Fruit fly (Drosophila melanogaster): ENCODE measurements around the gene CG7991.

dm6 chr3L:1629064-1629777 is 45.3 kb upstream of the CG7991 start, which contains the start of gene GC:
- TF ChIP-seq pad (GFP tag; optimal IDR thresholded peaks at IDR 0.05) (no peak), CG7101 (tag; optimal IDR thresholded peaks at IDR 0.05) (no peak), Crg-1 (GFP tag; optimal IDR thresholded peaks at IDR 0.05) (no peak), tj (GFP tag; optimal IDR thresholded peaks at IDR 0.05) (no peak), CG14711 (tag; optimal IDR thresholded peaks at IDR 0.05) (no peak), ovo (GFP tag; optimal IDR thresholded peaks at IDR 0.05) (no peak)

Measured in whole organism, adult.